Fruit fly (Drosophila melanogaster) whole organism, adult: Measurements from ENCODE around the gene Spase25.

Source experiments
- CG12768 ChIP-seq: fragments of 200-800 bp; sonication (Bioruptor generic); optimal IDR thresholded peaks from 2 replicates; lab custom pipeline; 2017; ENCODE audit warnings: missing biosample characterization, missing genetic modification characterization, mild to moderate bottlenecking, moderate library complexity, missing genetic modification reagents
- CG14711 ChIP-seq: fragments of 200-800 bp; sonication (Bioruptor generic); optimal IDR thresholded peaks from 2 replicates; lab custom pipeline; 2018; ENCODE audit warnings: missing biosample characterization, mild to moderate bottlenecking, missing genetic modification characterization, moderate library complexity
- CG33017 ChIP-seq: fragments of 200-800 bp; sonication (Bioruptor generic); optimal IDR thresholded peaks from 2 replicates; lab custom pipeline; 2018; ENCODE audit warnings: missing biosample characterization, mild to moderate bottlenecking, missing genetic modification characterization, moderate library complexity
- CG7045 ChIP-seq: fragments of 200-800 bp; sonication (Bioruptor generic); optimal IDR thresholded peaks from 2 replicates; lab custom pipeline; 2017; ENCODE audit warnings: missing biosample characterization, mild to moderate bottlenecking, missing genetic modification characterization
- CG7101 ChIP-seq: fragments of 200-800 bp; sonication (Bioruptor generic); optimal IDR thresholded peaks from 2 replicates; lab custom pipeline; 2018; ENCODE audit warnings: missing biosample characterization, mild to moderate bottlenecking, missing genetic modification characterization, moderate library complexity
- Clk ChIP-seq: fragments of 200-800 bp; sonication (Bioruptor generic); optimal IDR thresholded peaks from 2 replicates; lab custom pipeline; 2017; ENCODE audit warnings: missing biosample characterization, missing genetic modification characterization
- Hr96 ChIP-seq: fragments of 200-800 bp; sonication (Bioruptor generic); optimal IDR thresholded peaks from 2 replicates; lab custom pipeline; 2016; ENCODE audit warnings: missing biosample characterization, missing genetic modification characterization
- Mnt ChIP-seq: fragments of 200-800 bp; sonication (Bioruptor generic); optimal IDR thresholded peaks from 2 replicates; lab custom pipeline; 2016; ENCODE audit warnings: missing biosample characterization, mild to moderate bottlenecking, missing genetic modification characterization
- cic ChIP-seq: fragments of 200-800 bp; sonication (Bioruptor generic); optimal IDR thresholded peaks from 2 replicates; lab custom pipeline; 2017; ENCODE audit warnings: missing biosample characterization, mild to moderate bottlenecking, missing genetic modification characterization, moderate library complexity
- cnc ChIP-seq, 2 experiments: fragments of >200 bp; optimal IDR thresholded peaks; 2 replicates each; lab custom pipeline; 2017
- ovo ChIP-seq: fragments of 200-800 bp; sonication (Bioruptor generic); optimal IDR thresholded peaks from 2 replicates; lab custom pipeline; 2016; ENCODE audit warnings: missing biosample characterization, missing genetic modification characterization
- toe ChIP-seq: fragments of 200-800 bp; sonication (Bioruptor generic); optimal IDR thresholded peaks from 2 replicates; lab custom pipeline; 2016; ENCODE audit warnings: missing biosample characterization, missing genetic modification characterization

- TF ChIP-seq Clk (GFP tag; lab: Kevin White, UChicago) (no peak), CG7045 (no peak), cnc (optimal IDR thresholded peaks at IDR 0.05; lab: Kevin White, UChicago) (no peak), CG7101 (tag; lab: Kevin White, UChicago) (no peak), cic (GFP tag; lab: Kevin White, UChicago) (no peak), CG12768 (GFP tag; lab: Kevin White, UChicago) (no peak), CG14711 (no peak), toe (no peak), CG33017 (tag; lab: Kevin White, UChicago) (no peak), Hr96 (GFP tag; lab: Kevin White, UChicago) (no peak), ovo (GFP tag; lab: Kevin White, UChicago) (no peak), Mnt (no peak)
Observed at dm6 chrX:11458912-11459836, 25.9 kb upstream of the Spase25 start, which contains the start of gene CG43155.
